Fruit fly (Drosophila melanogaster) Kc167 (cell line): Measurements from ENCODE around the gene CG44004.

ENCODE experiments used
- Sin3A ChIP-seq: fragments of >200 bp; optimal IDR thresholded peaks from 2 replicates; lab custom pipeline; 2018; ENCODE audit warnings: missing external identifiers
- h ChIP-seq: fragments of >200 bp; optimal IDR thresholded peaks from 3 replicates; lab custom pipeline; 2018; ENCODE audit warnings: missing external identifiers

DNA sequence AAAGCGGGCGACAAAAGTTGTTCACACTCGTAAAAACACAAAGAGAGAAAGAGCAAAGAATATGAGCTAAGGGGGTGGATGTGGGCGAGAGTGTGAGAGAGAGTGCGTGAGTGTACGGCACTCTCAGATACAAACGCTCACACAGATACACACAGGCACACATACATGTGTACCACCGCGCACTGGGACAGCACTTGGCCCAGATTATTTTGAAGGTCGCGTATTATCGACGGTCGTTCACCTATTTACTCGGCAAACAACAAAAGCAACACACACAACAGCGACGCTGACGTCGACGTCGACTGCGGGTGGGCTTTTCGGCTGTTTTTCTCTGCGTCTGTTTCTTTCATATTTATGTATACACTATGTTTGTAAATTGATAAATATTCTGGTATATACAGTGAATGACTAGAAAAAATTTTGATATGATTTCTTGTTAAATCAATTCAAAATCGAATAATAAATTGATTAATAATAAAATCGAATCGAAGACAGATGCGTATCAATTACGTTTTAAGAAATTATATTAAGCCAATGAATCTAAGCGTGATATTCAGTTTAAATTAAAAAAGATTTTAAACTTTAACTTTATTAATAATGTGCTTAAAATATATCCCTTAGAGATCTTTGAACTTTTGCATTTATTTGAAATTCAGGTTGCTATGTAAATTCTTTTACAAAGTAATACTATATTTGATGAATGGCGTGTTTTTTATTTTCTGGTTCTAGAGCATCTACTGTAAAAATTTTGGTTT is 43.9 kb downstream of the CG44004 start:
- TF ChIP-seq Sin3A (lab: Kevin White, UChicago) (no peak), h (lab: Kevin White, UChicago) (no peak)
